Fruit fly (Drosophila melanogaster): Measurements from ENCODE around the gene Ndae1.
A peak's percentile ranks its signal among the peaks of the same experiment; 100 is the strongest.

The Ndae1 gene

DNA sequence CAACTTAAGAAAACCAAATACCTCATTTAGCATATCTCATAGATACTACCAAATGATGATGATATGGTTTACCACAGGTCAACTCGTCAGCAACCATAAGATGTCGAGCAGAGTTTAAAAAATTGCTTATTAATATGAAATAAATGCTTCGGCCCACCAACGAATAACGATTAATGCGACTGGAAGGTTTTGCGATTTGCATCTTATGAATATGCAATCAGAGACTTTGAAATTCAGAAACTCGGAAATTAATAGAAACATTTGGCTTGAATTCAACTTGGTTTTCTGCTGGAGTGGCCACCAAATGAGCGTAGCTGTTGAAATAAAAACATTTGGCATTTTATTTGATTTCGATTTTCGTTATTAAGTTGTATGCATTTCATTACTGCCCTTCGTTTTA lies 35.6 kb upstream of the Ndae1 start:
- TF ChIP-seq cic (GFP tag; optimal IDR thresholded peaks at IDR 0.05) (no peak), Hr96 (GFP tag; optimal IDR thresholded peaks at IDR 0.05) (no peak)

DNA sequence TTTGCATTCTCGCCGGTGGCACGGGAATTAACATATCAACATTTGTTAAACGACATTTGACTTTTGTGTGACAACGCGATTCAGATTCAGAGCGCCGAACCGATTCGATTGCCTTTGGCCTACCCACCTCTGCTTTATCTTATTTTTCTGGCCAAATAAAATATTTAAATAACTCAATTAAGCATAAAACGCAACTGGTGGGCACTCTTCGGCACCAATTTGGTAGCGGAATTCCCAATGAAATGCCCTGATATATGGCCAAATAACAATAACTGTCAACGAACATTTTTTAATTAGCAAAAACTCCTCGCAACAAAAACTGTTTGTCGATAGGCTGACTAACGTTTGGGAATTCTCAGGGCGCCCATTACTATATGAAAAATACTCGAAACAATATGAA lies 35.0 kb upstream of the Ndae1 start:
- TF ChIP-seq ovo (GFP tag; optimal IDR thresholded peaks at IDR 0.05) (no peak), CG14711 (tag; optimal IDR thresholded peaks at IDR 0.05) (no peak), CG33017 (tag; optimal IDR thresholded peaks at IDR 0.05) (no peak), CG11617 (GFP tag; optimal IDR thresholded peaks at IDR 0.05) (no peak), cic (GFP tag; optimal IDR thresholded peaks at IDR 0.05) (no peak), Hr96 (GFP tag; optimal IDR thresholded peaks at IDR 0.05) (no peak), CG5204 (GFP tag; optimal IDR thresholded peaks at IDR 0.05) (no peak), pad (GFP tag; optimal IDR thresholded peaks at IDR 0.05) (no peak), Clk (GFP tag; optimal IDR thresholded peaks at IDR 0.05) (no peak), kay (GFP tag; ENCODE audit: borderline replicate concordance) (no peak)

DNA sequence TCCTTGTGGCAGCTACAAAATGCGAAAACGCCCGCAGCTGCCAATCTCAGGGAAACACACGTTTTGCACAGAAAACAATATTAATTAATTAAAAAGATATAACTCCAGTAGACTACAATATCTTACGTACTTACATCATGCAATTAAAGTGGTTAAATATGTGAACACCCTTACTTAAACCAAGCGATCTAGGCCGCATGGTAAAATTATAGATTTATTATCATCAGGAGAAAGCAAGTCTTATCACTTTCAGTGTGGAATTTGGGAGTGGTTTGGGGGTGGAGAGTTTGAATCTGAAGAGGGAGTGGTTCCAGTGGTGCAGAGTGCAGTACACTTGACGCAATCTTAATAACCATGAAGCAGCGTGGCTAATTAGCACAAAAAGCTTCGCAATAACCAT lies 33.0 kb upstream of the Ndae1 start:
- no peak for TF ChIP-seq CG12768 (GFP tag; optimal IDR thresholded peaks at IDR 0.05)
- TF ChIP-seq CG5204 (GFP tag; optimal IDR thresholded peaks at IDR 0.05), result no peak
- no peak for TF ChIP-seq tj (GFP tag; optimal IDR thresholded peaks at IDR 0.05)
- no peak for TF ChIP-seq cic (GFP tag; optimal IDR thresholded peaks at IDR 0.05)
- TF ChIP-seq CG11617 (GFP tag; optimal IDR thresholded peaks at IDR 0.05), result no peak
- no peak for TF ChIP-seq ovo (GFP tag; optimal IDR thresholded peaks at IDR 0.05)
- no peak for TF ChIP-seq pad (GFP tag; optimal IDR thresholded peaks at IDR 0.05)
- no peak for TF ChIP-seq toe (GFP tag; optimal IDR thresholded peaks at IDR 0.05)
- no peak for TF ChIP-seq kay (GFP tag; ENCODE audit: borderline replicate concordance)
- TF ChIP-seq bab1 (GFP tag; optimal IDR thresholded peaks at IDR 0.05), result no peak
- no peak for TF ChIP-seq CG7101 (tag; optimal IDR thresholded peaks at IDR 0.05)
- TF ChIP-seq CG7045 (GFP tag; optimal IDR thresholded peaks at IDR 0.05), result no peak

DNA sequence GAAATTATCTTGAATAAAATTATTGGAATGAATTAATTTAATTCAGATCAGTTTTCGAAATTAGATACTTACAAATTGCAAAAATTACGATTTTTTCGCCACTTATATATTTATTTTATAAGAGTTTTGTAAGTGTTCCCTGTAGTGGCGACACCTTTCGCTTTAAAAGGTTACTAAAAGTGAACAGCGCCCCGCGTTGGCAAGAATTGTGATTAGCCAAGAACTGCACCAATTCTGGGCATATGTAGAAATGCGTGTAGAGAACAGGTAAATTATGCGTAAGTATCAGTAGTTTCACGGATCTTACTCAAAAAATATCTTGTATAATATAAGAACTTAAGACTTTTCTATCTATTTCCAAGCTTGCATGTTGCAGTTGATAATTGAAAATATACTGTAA lies 32.3 kb upstream of the Ndae1 start:
- TF ChIP-seq CG7045 (GFP tag; optimal IDR thresholded peaks at IDR 0.05) (no peak), CG5204 (GFP tag; optimal IDR thresholded peaks at IDR 0.05) (peak; percentile 4), toe (GFP tag; optimal IDR thresholded peaks at IDR 0.05) (peak; percentile 37), CG1620 (GFP tag; optimal IDR thresholded peaks at IDR 0.05) (peak; percentile 25), CG33017 (tag; optimal IDR thresholded peaks at IDR 0.05) (no peak), bab1 (GFP tag; optimal IDR thresholded peaks at IDR 0.05) (peak; percentile 43), Hr96 (GFP tag; optimal IDR thresholded peaks at IDR 0.05) (peak; percentile 10), CG12768 (GFP tag; optimal IDR thresholded peaks at IDR 0.05) (no peak)

DNA sequence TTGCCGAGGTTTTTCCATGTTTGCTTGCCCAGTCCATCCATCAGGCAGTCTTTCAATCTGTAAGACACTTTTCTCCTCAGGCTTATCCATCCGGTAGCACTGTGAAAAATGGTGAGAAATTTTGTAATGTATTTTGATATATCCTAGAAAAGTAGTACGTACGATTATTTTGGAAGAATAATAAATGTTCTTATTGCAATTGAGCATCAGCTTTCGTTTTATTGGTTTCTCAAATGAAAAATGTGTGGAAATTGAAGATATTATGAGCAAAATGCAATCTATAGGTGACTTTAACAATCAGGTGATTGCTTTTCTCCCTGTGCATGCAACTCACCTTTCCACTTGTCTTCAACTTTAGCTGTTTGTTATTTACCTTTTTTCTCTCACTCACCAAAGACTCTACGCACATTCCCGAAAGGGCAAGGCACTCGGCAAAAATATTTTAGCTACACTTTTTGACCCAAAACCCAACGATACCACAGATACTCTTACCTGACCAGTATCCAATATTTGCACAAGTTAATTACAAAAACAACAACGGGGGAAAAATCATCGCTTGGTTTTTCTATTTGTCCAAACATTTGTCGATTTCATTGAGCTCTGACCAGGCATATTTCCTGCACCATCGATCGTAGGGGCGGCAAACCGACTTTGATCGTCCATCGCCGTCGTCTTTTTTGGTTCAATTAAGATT lies 28.6 kb upstream of the Ndae1 start:
- no peak for TF ChIP-seq toe (GFP tag; optimal IDR thresholded peaks at IDR 0.05)
- TF ChIP-seq CG5204 (GFP tag; optimal IDR thresholded peaks at IDR 0.05), result no peak
- no peak for TF ChIP-seq Crg-1 (GFP tag; optimal IDR thresholded peaks at IDR 0.05)
- no peak for TF ChIP-seq CG7101 (tag; optimal IDR thresholded peaks at IDR 0.05)
- no peak for TF ChIP-seq Clk (GFP tag; optimal IDR thresholded peaks at IDR 0.05)
- no peak for TF ChIP-seq CG14711 (tag; optimal IDR thresholded peaks at IDR 0.05)
- no peak for TF ChIP-seq CG11617 (GFP tag; optimal IDR thresholded peaks at IDR 0.05)

DNA sequence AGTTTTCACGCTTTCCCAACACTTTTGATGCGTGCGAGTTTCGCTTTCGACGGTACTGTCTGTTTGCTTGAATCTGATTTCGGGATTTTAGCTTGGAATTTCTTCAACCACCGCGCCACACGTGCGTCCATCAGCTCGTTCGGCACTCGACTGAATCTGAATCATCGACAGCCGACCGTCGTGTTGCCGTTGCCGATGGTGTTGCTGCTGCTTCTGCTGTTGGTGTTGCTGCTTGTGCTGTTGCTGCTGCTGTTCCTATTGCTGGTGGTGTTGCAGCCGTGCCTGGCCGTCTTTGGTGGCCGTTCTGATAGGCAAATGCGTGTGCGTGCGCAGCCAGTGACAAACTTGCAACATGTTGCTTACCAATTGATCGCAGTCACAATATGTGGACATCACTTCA lies 27.9 kb upstream of the Ndae1 start, which contains the start of gene Wnt4:
Wnt4 (minus strand) TSS at position 155 of the 400 bp plus-strand sequence.
- no peak for TF ChIP-seq CG7101 (tag; optimal IDR thresholded peaks at IDR 0.05)
- no peak for TF ChIP-seq bab1 (GFP tag; optimal IDR thresholded peaks at IDR 0.05)
- TF ChIP-seq pad (GFP tag; optimal IDR thresholded peaks at IDR 0.05), result no peak
- no peak for TF ChIP-seq CG11617 (GFP tag; optimal IDR thresholded peaks at IDR 0.05)
- no peak for TF ChIP-seq CG1620 (GFP tag; optimal IDR thresholded peaks at IDR 0.05)
- no peak for TF ChIP-seq tj (GFP tag; optimal IDR thresholded peaks at IDR 0.05)
- TF ChIP-seq cnc (optimal IDR thresholded peaks at IDR 0.05), result no peak
- no peak for TF ChIP-seq CG33017 (tag; optimal IDR thresholded peaks at IDR 0.05)
- no peak for TF ChIP-seq Hr96 (GFP tag; optimal IDR thresholded peaks at IDR 0.05)
- TF ChIP-seq CG14711 (tag; optimal IDR thresholded peaks at IDR 0.05), result no peak
- no peak for TF ChIP-seq CG7045 (GFP tag; optimal IDR thresholded peaks at IDR 0.05)
- no peak for TF ChIP-seq CG5204 (GFP tag; optimal IDR thresholded peaks at IDR 0.05)
- TF ChIP-seq CG12768 (GFP tag; optimal IDR thresholded peaks at IDR 0.05), result no peak
- no peak for TF ChIP-seq Clk (GFP tag; optimal IDR thresholded peaks at IDR 0.05)
- TF ChIP-seq kay (GFP tag; ENCODE audit: borderline replicate concordance), result no peak
- no peak for TF ChIP-seq Mnt (GFP tag; optimal IDR thresholded peaks at IDR 0.05)
- no peak for TF ChIP-seq Crg-1 (GFP tag; optimal IDR thresholded peaks at IDR 0.05)
- TF ChIP-seq toe (GFP tag; optimal IDR thresholded peaks at IDR 0.05), result no peak
- TF ChIP-seq ovo (GFP tag; optimal IDR thresholded peaks at IDR 0.05), result no peak

DNA sequence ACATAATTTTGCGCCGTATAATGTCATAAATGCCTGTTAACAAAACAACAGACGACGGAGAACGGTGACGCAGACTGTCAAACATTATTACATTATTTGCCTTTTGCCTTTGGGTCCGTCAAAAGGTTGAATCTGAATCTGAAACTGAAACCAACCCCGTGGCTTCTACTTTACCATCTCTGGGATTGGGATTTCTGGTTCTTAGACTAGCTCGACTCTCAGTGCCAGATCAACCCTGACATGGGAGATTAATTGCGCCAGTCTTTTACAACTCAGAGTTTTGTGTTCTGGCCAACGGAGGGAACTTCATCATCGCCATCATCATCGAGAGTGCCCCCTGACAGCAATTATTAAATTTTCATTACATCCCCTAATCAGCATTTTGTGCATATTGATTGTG lies 23.3 kb upstream of the Ndae1 start:
- TF ChIP-seq bab1 (GFP tag; optimal IDR thresholded peaks at IDR 0.05), result no peak
- no peak for TF ChIP-seq CG14711 (tag; optimal IDR thresholded peaks at IDR 0.05)
- TF ChIP-seq kay (GFP tag; ENCODE audit: borderline replicate concordance), result no peak
- no peak for TF ChIP-seq CG5204 (GFP tag; optimal IDR thresholded peaks at IDR 0.05)
- TF ChIP-seq Mnt (GFP tag; optimal IDR thresholded peaks at IDR 0.05), result no peak
- TF ChIP-seq pad (GFP tag; optimal IDR thresholded peaks at IDR 0.05), result no peak
- no peak for TF ChIP-seq cic (GFP tag; optimal IDR thresholded peaks at IDR 0.05)
- TF ChIP-seq Hr96 (GFP tag; optimal IDR thresholded peaks at IDR 0.05), result no peak
- no peak for TF ChIP-seq Crg-1 (GFP tag; optimal IDR thresholded peaks at IDR 0.05)
- no peak for TF ChIP-seq tj (GFP tag; optimal IDR thresholded peaks at IDR 0.05)
- no peak for TF ChIP-seq CG33017 (tag; optimal IDR thresholded peaks at IDR 0.05)

Data from whole organism, adult.